Fruit fly (Drosophila melanogaster): ENCODE data around the gene CG17929.

DNA sequence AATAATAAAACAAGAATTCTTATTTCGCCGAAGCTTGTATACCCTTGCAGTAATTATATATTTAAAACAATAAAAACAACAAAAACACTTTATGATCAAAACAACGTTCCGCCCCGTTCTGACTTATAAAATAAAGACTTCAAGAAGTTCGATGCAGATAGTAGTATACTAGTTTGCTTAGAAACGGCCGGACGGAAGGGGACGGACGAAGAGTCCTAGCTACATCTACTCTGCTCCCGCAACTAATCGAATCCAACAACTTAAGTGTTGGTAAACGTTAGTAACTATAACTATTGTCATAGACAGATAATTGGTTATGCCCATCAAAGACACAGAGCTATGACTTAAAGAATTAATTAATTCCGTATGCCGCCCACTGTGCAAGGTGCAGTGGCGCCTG lies 40.8 kb upstream of the CG17929 start:
- TF ChIP-seq Myc (optimal IDR thresholded peaks at IDR 0.05) (no peak), psq (optimal IDR thresholded peaks at IDR 0.05) (no peak), Sin3A (optimal IDR thresholded peaks at IDR 0.05) (no peak)

Measured in Kc167 (cell line).